Worm (Caenorhabditis elegans) whole organism, L4/young adult: ENCODE results near the gene Y54E2A.9.

Experiments used
- W03F9.2 ChIP-seq: fragments of 150-350 bp; optimal IDR thresholded peaks from 2 replicates; lab custom pipeline; 2014; ENCODE audit warnings: missing biosample characterization, missing genetic modification characterization
- dao-5 ChIP-seq: sonication (generic microtip); optimal IDR thresholded peaks from 2 replicates; lab custom pipeline; 2016; ENCODE audit warnings: missing genotype, missing genetic modification characterization, moderate library complexity, missing compliant biosample characterization
- him-1 ChIP-seq: sonication (generic microtip); optimal IDR thresholded peaks from 2 replicates; lab custom pipeline; 2016; ENCODE audit warnings: missing genotype, missing genetic modification reagents, missing genetic modification characterization, missing compliant biosample characterization

ce11 chrII:14814894-14815568, 29.2 kb upstream of the Y54E2A.9 start, which contains the start of gene W01D2.1:
- TF ChIP-seq W03F9.2 (tag; lab: Kevin White, UChicago) (peak; percentile 24), him-1 (no peak), dao-5 (no peak)
